Fruit fly (Drosophila melanogaster) whole organism, pupa: ENCODE results near the gene beta'COP.

Experiments
- CG13204 ChIP-seq: fragments of 200-800 bp; sonication (Bioruptor generic); optimal IDR thresholded peaks from 2 replicates; lab custom pipeline; 2018; ENCODE audit warnings: missing biosample characterization, mild to moderate bottlenecking, missing genetic modification characterization, moderate library complexity
- CG4496 ChIP-seq: fragments of 200-800 bp; sonication (Bioruptor generic); IDR thresholded peaks from 3 replicates; pipeline ENCODE4 v1.3.6; 2022; ENCODE audit warnings: missing biosample characterization, missing genetic modification characterization
- fd96Ca ChIP-seq: fragments of 200-800 bp; sonication (Bioruptor generic); IDR thresholded peaks from 3 replicates; pipeline ENCODE4 v1.3.6; 2022; ENCODE audit warnings: missing biosample characterization, missing genetic modification characterization

DNA sequence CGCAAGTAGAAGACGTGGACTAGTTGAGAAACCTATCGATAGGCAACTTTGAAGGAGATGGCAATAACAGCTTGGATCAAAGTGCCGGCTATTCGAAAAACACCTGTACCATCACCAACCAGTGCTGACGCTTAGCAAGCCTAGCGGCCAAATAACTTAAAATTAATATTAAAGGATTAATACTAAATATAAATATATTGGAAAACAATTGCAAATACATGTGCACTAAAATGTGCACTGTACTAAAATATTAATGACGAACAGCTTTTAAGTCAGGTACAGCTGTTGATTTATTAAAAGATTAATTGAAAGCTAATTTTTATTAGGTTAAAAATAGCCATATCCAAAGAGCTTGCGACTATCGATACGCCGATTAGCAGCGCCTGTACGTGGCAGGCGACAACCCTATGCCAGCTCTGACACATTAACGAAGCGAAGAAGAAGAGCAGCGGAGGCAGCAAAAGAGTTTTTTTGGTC, at the start of gene beta'COP, which contains the start of gene CG9302:
- TF ChIP-seq CG4496 (GFP tag; lab: Robert Waterston, UW) (no peak), CG13204 (GFP tag; lab: Kevin White, UChicago) (no peak), fd96Ca (0 out of 3 replicates have a peak, but pooled peaks have one; percentile 43)
